Fruit fly (Drosophila melanogaster) whole organism, prepupa: Measurements from ENCODE around the gene pim.

Source experiments
- Blimp-1 ChIP-seq: fragments of 200-800 bp; sonication (Bioruptor generic); optimal IDR thresholded peaks from 3 replicates; lab custom pipeline; 2017; ENCODE audit warnings: missing biosample characterization, missing genetic modification characterization, mild to moderate bottlenecking, moderate library complexity, missing genetic modification reagents
- CG10631 ChIP-seq: fragments of 200-800 bp; sonication (Bioruptor generic); optimal IDR thresholded peaks from 2 replicates; lab custom pipeline; 2016; ENCODE audit warnings: missing biosample characterization, missing genetic modification characterization
- CG10669 ChIP-seq: fragments of 200-800 bp; sonication (Bioruptor generic); optimal IDR thresholded peaks from 3 replicates; lab custom pipeline; 2018; ENCODE audit warnings: missing biosample characterization, mild to moderate bottlenecking, missing genetic modification characterization, moderate library complexity
- CG11294 ChIP-seq: fragments of 200-800 bp; sonication (Bioruptor generic); IDR thresholded peaks from 2 replicates; pipeline ENCODE4 v1.3.6; 2022; ENCODE audit warnings: missing biosample characterization, missing genetic modification characterization
- CG15336 ChIP-seq: fragments of 200-800 bp; sonication (Bioruptor generic); IDR thresholded peaks from 2 replicates; pipeline ENCODE4 v1.3.6; 2022; ENCODE audit warnings: missing biosample characterization, missing genetic modification characterization
- CG3032 ChIP-seq: fragments of 200-800 bp; optimal IDR thresholded peaks from 2 replicates; lab custom pipeline; 2019; ENCODE audit warnings: missing biosample characterization, mild to moderate bottlenecking, missing genetic modification characterization, moderate library complexity
- CG32006 ChIP-seq: fragments of 200-800 bp; sonication (Bioruptor generic); optimal IDR thresholded peaks from 3 replicates; lab custom pipeline; 2017; ENCODE audit warnings: missing biosample characterization, mild to moderate bottlenecking, missing genetic modification characterization
- CG34406 ChIP-seq: fragments of 200-800 bp; sonication (Bioruptor generic); optimal IDR thresholded peaks from 3 replicates; lab custom pipeline; 2016; ENCODE audit warnings: missing biosample characterization, missing genetic modification characterization
- CG3919 ChIP-seq: fragments of 200-800 bp; sonication (Bioruptor generic); optimal IDR thresholded peaks from 3 replicates; lab custom pipeline; 2016; ENCODE audit warnings: missing biosample characterization, missing genetic modification characterization
- CG4318 ChIP-seq: fragments of 200-800 bp; sonication (Bioruptor generic); optimal IDR thresholded peaks from 3 replicates; lab custom pipeline; 2017; ENCODE audit warnings: missing biosample characterization, mild to moderate bottlenecking, missing genetic modification characterization
- CG6276 ChIP-seq: fragments of 200-800 bp; sonication (Bioruptor generic); optimal IDR thresholded peaks from 2 replicates; lab custom pipeline; 2017; ENCODE audit warnings: missing biosample characterization, mild to moderate bottlenecking, missing genetic modification characterization
- CG6792 ChIP-seq: fragments of 200-800 bp; sonication (Bioruptor generic); optimal IDR thresholded peaks from 3 replicates; lab custom pipeline; 2016; ENCODE audit warnings: missing biosample characterization, missing genetic modification characterization
- CG6808 ChIP-seq: fragments of 200-800 bp; sonication (Bioruptor generic); optimal IDR thresholded peaks from 3 replicates; lab custom pipeline; 2017; ENCODE audit warnings: missing biosample characterization, missing genetic modification characterization, mild to moderate bottlenecking, moderate library complexity, missing genetic modification reagents
- CG6854 ChIP-seq: fragments of 200-800 bp; sonication (Bioruptor generic); optimal IDR thresholded peaks from 2 replicates; lab custom pipeline; 2017; ENCODE audit warnings: missing biosample characterization, mild to moderate bottlenecking, missing genetic modification characterization
- CG7368 ChIP-seq: fragments of 200-800 bp; sonication (Bioruptor generic); optimal IDR thresholded peaks from 3 replicates; lab custom pipeline; 2016; ENCODE audit warnings: missing biosample characterization, missing genetic modification characterization
- CG8119 ChIP-seq: fragments of 200-800 bp; sonication (Bioruptor generic); IDR thresholded peaks from 3 replicates; pipeline ENCODE4 v1.3.6; 2022; ENCODE audit warnings: missing biosample characterization, missing genetic modification characterization
- CG8319 ChIP-seq: fragments of 200-800 bp; sonication (Bioruptor generic); optimal IDR thresholded peaks from 3 replicates; lab custom pipeline; 2016; ENCODE audit warnings: missing biosample characterization, missing genetic modification characterization
- Eip75B ChIP-seq: fragments of 200-800 bp; sonication (Bioruptor generic); optimal IDR thresholded peaks from 3 replicates; lab custom pipeline; 2016; ENCODE audit warnings: missing biosample characterization, missing genetic modification characterization
- Eip78C ChIP-seq: fragments of 200-800 bp; sonication (Bioruptor generic); peaks from one replicate; lab custom pipeline; 2016; ENCODE audit warnings: missing biosample characterization, missing genetic modification characterization
- Eip93F ChIP-seq: fragments of 200-800 bp; sonication (Bioruptor generic); optimal IDR thresholded peaks from 2 replicates; lab custom pipeline; 2016; ENCODE audit warnings: missing biosample characterization, mild to moderate bottlenecking, missing genetic modification characterization
- Ets21C ChIP-seq: fragments of 200-800 bp; sonication (Bioruptor generic); optimal IDR thresholded peaks from 3 replicates; lab custom pipeline; 2016; ENCODE audit warnings: missing biosample characterization, missing genetic modification characterization
- Ets96B ChIP-seq: fragments of 200-800 bp; optimal IDR thresholded peaks from 2 replicates; lab custom pipeline; 2019; ENCODE audit warnings: missing biosample characterization, mild to moderate bottlenecking, missing genetic modification characterization, moderate library complexity
- Gug ChIP-seq: fragments of 200-800 bp; sonication (Bioruptor generic); IDR thresholded peaks from 2 replicates; pipeline ENCODE4 v1.3.6; 2022; ENCODE audit warnings: missing biosample characterization, missing genetic modification characterization
- Hr39 ChIP-seq: fragments of 200-800 bp; sonication (Bioruptor generic); optimal IDR thresholded peaks from 2 replicates; lab custom pipeline; 2016; ENCODE audit warnings: missing biosample characterization, missing genetic modification characterization
- Hr4 ChIP-seq: fragments of 200-800 bp; sonication (Bioruptor generic); optimal IDR thresholded peaks from 3 replicates; lab custom pipeline; 2016; ENCODE audit warnings: missing biosample characterization, missing genetic modification characterization
- Met ChIP-seq: fragments of 200-800 bp; sonication (Bioruptor generic); optimal IDR thresholded peaks from 3 replicates; lab custom pipeline; 2016; ENCODE audit warnings: missing biosample characterization, missing genetic modification characterization
- Smox ChIP-seq: fragments of 200-800 bp; sonication (Bioruptor generic); optimal IDR thresholded peaks from 3 replicates; lab custom pipeline; 2016; ENCODE audit warnings: missing biosample characterization, missing genetic modification characterization
- Sox14 ChIP-seq: fragments of 200-800 bp; sonication (Bioruptor generic); optimal IDR thresholded peaks from 3 replicates; lab custom pipeline; 2016; ENCODE audit warnings: missing biosample characterization, missing genetic modification characterization
- achi ChIP-seq: fragments of 200-800 bp; sonication (Bioruptor generic); optimal IDR thresholded peaks from 3 replicates; lab custom pipeline; 2016; ENCODE audit warnings: missing biosample characterization, missing genetic modification characterization
- acj6 ChIP-seq: fragments of 200-800 bp; sonication (Bioruptor generic); optimal IDR thresholded peaks from 3 replicates; lab custom pipeline; 2016; ENCODE audit warnings: missing biosample characterization, missing genetic modification characterization
- cyc ChIP-seq: fragments of 200-800 bp; sonication (Bioruptor generic); optimal IDR thresholded peaks from 3 replicates; lab custom pipeline; 2016; ENCODE audit warnings: missing biosample characterization, missing genetic modification characterization
- dac ChIP-seq: fragments of 200-800 bp; sonication (Bioruptor generic); optimal IDR thresholded peaks from 2 replicates; lab custom pipeline; 2017; ENCODE audit warnings: missing biosample characterization, mild to moderate bottlenecking, missing genetic modification characterization
- dsx ChIP-seq: fragments of 200-800 bp; optimal IDR thresholded peaks from 3 replicates; lab custom pipeline; 2019; ENCODE audit warnings: missing biosample characterization, mild to moderate bottlenecking, missing genetic modification characterization, moderate library complexity; ENCODE audit not compliant: poor library complexity, severe bottlenecking
- eg ChIP-seq: fragments of 200-800 bp; sonication (Bioruptor generic); IDR thresholded peaks from 3 replicates; pipeline ENCODE4 v1.3.6; 2022; ENCODE audit warnings: missing biosample characterization, missing genetic modification characterization
- esn ChIP-seq: fragments of 200-800 bp; sonication (Bioruptor generic); optimal IDR thresholded peaks from 2 replicates; lab custom pipeline; 2016; ENCODE audit warnings: missing biosample characterization, mild to moderate bottlenecking, missing genetic modification characterization, moderate library complexity
- fd85E ChIP-seq: fragments of 200-800 bp; sonication (Bioruptor generic); optimal IDR thresholded peaks from 3 replicates; lab custom pipeline; 2016; ENCODE audit warnings: missing biosample characterization, missing genetic modification characterization
- net ChIP-seq: fragments of 200-800 bp; sonication (Bioruptor generic); optimal IDR thresholded peaks from 3 replicates; lab custom pipeline; 2016; ENCODE audit warnings: missing biosample characterization, missing genetic modification characterization
- pdm3 ChIP-seq: fragments of 200-800 bp; sonication (Bioruptor generic); optimal IDR thresholded peaks from 3 replicates; lab custom pipeline; 2016; ENCODE audit warnings: missing biosample characterization, missing genetic modification characterization
- salr ChIP-seq, 2 experiments: fragments of 200-800 bp; sonication (Bioruptor generic); optimal IDR thresholded peaks; 3 replicates each; lab custom pipeline; 2016 to 2018; ENCODE audit warnings: missing biosample characterization in 2 of 2, missing genetic modification characterization in 2 of 2, mild to moderate bottlenecking in 1 of 2
- topi ChIP-seq: fragments of 200-800 bp; sonication (Bioruptor generic); optimal IDR thresholded peaks from 3 replicates; lab custom pipeline; 2016; ENCODE audit warnings: missing biosample characterization, missing genetic modification characterization

The pim gene

dm6 chr2L:10372297-10372696 is 9.5 kb downstream of the pim start:
- no peak for TF ChIP-seq CG3919 (GFP tag; lab: Kevin White, UChicago)
- TF ChIP-seq Eip78C: peak; percentile 8

- TF ChIP-seq salr (GFP tag; optimal IDR thresholded peaks at IDR 0.05; lab: Kevin White, UChicago) (no peak), Hr4 (peak; percentile 9), topi (GFP tag; lab: Kevin White, UChicago) (no peak), Ets21C (GFP tag; lab: Kevin White, UChicago) (no peak), CG3032 (no peak), Sox14 (no peak)
These were observed 10.9 kb downstream of the pim start, which contains the start of gene rho-5 for dm6 chr2L:10373605-10374269. Gene rho-5 (minus strand): TSS chr2L:10373900.

- peak; percentile 79 for TF ChIP-seq CG15336 (GFP tag; lab: Robert Waterston, UW)
- TF ChIP-seq eg (GFP tag; lab: Robert Waterston, UW): no peak
- TF ChIP-seq CG6808 (GFP tag; lab: Kevin White, UChicago): peak; percentile 24
- TF ChIP-seq Eip93F (GFP tag; lab: Kevin White, UChicago): no peak
- peak; percentile 8 for TF ChIP-seq achi
- TF ChIP-seq CG6854 (GFP tag; lab: Kevin White, UChicago): peak; percentile 43
- no peak for TF ChIP-seq CG4318 (GFP tag; lab: Kevin White, UChicago)
- no peak for TF ChIP-seq Sox14
- TF ChIP-seq CG7368 (GFP tag; lab: Kevin White, UChicago): no peak
- TF ChIP-seq Hr39 (GFP tag; lab: Kevin White, UChicago): no peak
- no peak for TF ChIP-seq CG32006 (GFP tag; lab: Kevin White, UChicago)
- TF ChIP-seq Eip78C: peak; percentile 70
- no peak for TF ChIP-seq CG11294 (GFP tag; lab: Robert Waterston, UW)
- no peak for TF ChIP-seq Met (GFP tag; lab: Kevin White, UChicago)
- TF ChIP-seq dsx: peak; percentile 36
- no peak for TF ChIP-seq fd85E (GFP tag; lab: Kevin White, UChicago)
- peak; percentile 7 for TF ChIP-seq CG10669 (GFP tag; lab: Kevin White, UChicago)
- TF ChIP-seq CG6792 (GFP tag; lab: Kevin White, UChicago): peak; percentile 37
- TF ChIP-seq salr (GFP tag; optimal IDR thresholded peaks at IDR 0.05; lab: Kevin White, UChicago): no peak
- no peak for TF ChIP-seq CG3919 (GFP tag; lab: Kevin White, UChicago)
- peak; percentile 22; the same call in 1 of the 2 replicates for TF ChIP-seq Gug
- TF ChIP-seq net: no peak
- TF ChIP-seq CG3032: peak; percentile 65
- no peak for TF ChIP-seq CG6276 (GFP tag; lab: Kevin White, UChicago)
- peak; percentile 67; the same call in 2 of the 3 replicates for TF ChIP-seq CG8119 (GFP tag; lab: Robert Waterston, UW)
- TF ChIP-seq acj6 (GFP tag; lab: Kevin White, UChicago): no peak
- TF ChIP-seq pdm3 (GFP tag; lab: Kevin White, UChicago): no peak
- TF ChIP-seq Blimp-1: no peak
- no peak for TF ChIP-seq dac
- TF ChIP-seq Ets21C (GFP tag; lab: Kevin White, UChicago): no peak
- TF ChIP-seq esn: peak; percentile 49
- peak; percentile 60 for TF ChIP-seq Ets96B (tag; lab: Kevin White, UChicago)
- TF ChIP-seq Eip75B (GFP tag; lab: Kevin White, UChicago): no peak
- TF ChIP-seq Hr4: no peak
- TF ChIP-seq CG8319: no peak
- TF ChIP-seq Smox: no peak
- peak; percentile 46 for TF ChIP-seq CG10631 (GFP tag; lab: Kevin White, UChicago)
- no peak for TF ChIP-seq cyc (GFP tag; lab: Kevin White, UChicago)
- peak; percentile 51 for TF ChIP-seq CG34406
These were observed 12.9 kb downstream of the pim start, which contains the start of the genes CG33303 and dpr19 for dm6 chr2L:10375464-10376236. Gene CG33303 (minus strand): TSS chr2L:10375757. Gene dpr19 (plus strand): TSS chr2L:10376168.
